Worm (Caenorhabditis elegans) whole organism, L4 larva: ENCODE measurements around the gene Y39B6A.42.

Experiments used
- F44E2.7 ChIP-seq: fragments of 200-800 bp; sonication (Bioruptor generic); IDR thresholded peaks from 2 replicates; pipeline ENCODE4 v2.1.2; 2022; ENCODE audit warnings: missing genetic modification characterization, missing compliant biosample characterization
- aha-1 ChIP-seq: fragments of 150-350 bp; peaks from one replicate; lab custom pipeline; 2014; ENCODE audit warnings: missing biosample characterization, missing genetic modification characterization
- hlh-30 ChIP-seq: sonication (generic microtip); optimal IDR thresholded peaks from 2 replicates; lab custom pipeline; 2017; ENCODE audit warnings: antibody characterized with exemption, mild to moderate bottlenecking, missing genetic modification characterization, missing compliant biosample characterization; ENCODE audit not compliant: insufficient read depth
- jun-1 ChIP-seq: fragments of 150-350 bp; optimal IDR thresholded peaks from 2 replicates; lab custom pipeline; 2014; ENCODE audit warnings: missing biosample characterization, missing genetic modification reagents, missing genetic modification characterization
- nhr-28 ChIP-seq: fragments of 150-350 bp; optimal IDR thresholded peaks from 2 replicates; lab custom pipeline; 2014; ENCODE audit warnings: missing biosample characterization, missing genetic modification characterization
- php-3 ChIP-seq: fragments of 200-800 bp; sonication (Bioruptor generic); IDR thresholded peaks from 2 replicates; pipeline ENCODE4 v1.3.6; 2022; ENCODE audit warnings: missing genetic modification reagents, missing genetic modification characterization, missing compliant biosample characterization
- snpc-4 ChIP-seq: fragments of 150-350 bp; optimal IDR thresholded peaks from 2 replicates; lab custom pipeline; 2014; ENCODE audit warnings: missing biosample characterization, missing genetic modification characterization
- zag-1 ChIP-seq: fragments of 150-350 bp; optimal IDR thresholded peaks from 2 replicates; lab custom pipeline; 2014; ENCODE audit warnings: missing biosample characterization, missing genetic modification characterization
- zfp-2 ChIP-seq: sonication (generic microtip); optimal IDR thresholded peaks from 2 replicates; lab custom pipeline; 2016; ENCODE audit warnings: mild to moderate bottlenecking, missing genetic modification characterization, missing compliant biosample characterization

The Y39B6A.42 gene

ce11 chrV:18930748-18931147, 38.7 kb downstream of the Y39B6A.42 start:
- TF ChIP-seq jun-1 (tag; lab: Kevin White, UChicago) = no peak
- no peak for TF ChIP-seq F44E2.7
- TF ChIP-seq php-3 (GFP tag; lab: Robert Waterston, UW) = no peak
- TF ChIP-seq zag-1 (tag; lab: Kevin White, UChicago) = no peak
- TF ChIP-seq zfp-2 (tag; lab: Kevin White, UChicago) = no peak
- TF ChIP-seq hlh-30 = peak; percentile 42
- TF ChIP-seq aha-1 (tag; lab: Kevin White, UChicago) = peak; percentile 62
- peak; percentile 86 for TF ChIP-seq nhr-28 (tag; lab: Kevin White, UChicago)
- no peak for TF ChIP-seq snpc-4
